Worm (Caenorhabditis elegans) whole organism, late embryonic: ENCODE data around the gene F13A2.2.

Experiments
- ama-1 ChIP-seq: fragments of 150-350 bp; optimal IDR thresholded peaks from 2 replicates; lab custom pipeline; 2014
- elt-4 ChIP-seq: sonication (generic microtip); optimal IDR thresholded peaks from 2 replicates; lab custom pipeline; 2016; ENCODE audit warnings: missing genetic modification characterization, missing compliant biosample characterization
- ets-4 ChIP-seq: sonication (generic microtip); optimal IDR thresholded peaks from 2 replicates; lab custom pipeline; 2016; ENCODE audit warnings: missing genetic modification characterization, missing compliant biosample characterization
- hlh-6 ChIP-seq: sonication (generic microtip); optimal IDR thresholded peaks from 2 replicates; lab custom pipeline; 2016; ENCODE audit warnings: missing genotype, missing genetic modification characterization, missing compliant biosample characterization
- pag-3 ChIP-seq: sonication (generic microtip); optimal IDR thresholded peaks from 2 replicates; lab custom pipeline; 2016; ENCODE audit warnings: missing compliant biosample characterization, missing genetic modification characterization, borderline replicate concordance
- pat-9 ChIP-seq: fragments of 200-800 bp; sonication (Bioruptor generic); optimal IDR thresholded peaks from 2 replicates; lab custom pipeline; 2018; ENCODE audit warnings: mild to moderate bottlenecking, missing genetic modification characterization, moderate library complexity, missing compliant biosample characterization
- ttx-3 ChIP-seq: sonication (generic microtip); optimal IDR thresholded peaks from 2 replicates; lab custom pipeline; 2016; ENCODE audit warnings: missing genetic modification reagents, missing genetic modification characterization, missing compliant biosample characterization

ce11 chrV:4341208-4341607 is 43.2 kb downstream of the F13A2.2 start, which contains the start of gene glrx-3:
- TF ChIP-seq ttx-3 (tag; lab: Kevin White, UChicago) (no peak), elt-4 (tag; lab: Kevin White, UChicago) (no peak), hlh-6 (tag; lab: Kevin White, UChicago) (no peak), pat-9 (no peak), pag-3 (tag; lab: Kevin White, UChicago) (no peak), ets-4 (tag; lab: Kevin White, UChicago) (no peak), ama-1 (lab: Kevin White, UChicago) (no peak)
